Worm (Caenorhabditis elegans) whole organism, L3 larva: ENCODE results near the gene W02B12.11.

Source experiments
- R02D3.7 ChIP-seq: fragments of 150-350 bp; optimal IDR thresholded peaks from 2 replicates; lab custom pipeline; 2014; ENCODE audit warnings: missing biosample characterization, missing genetic modification characterization
- ZK546.5 ChIP-seq: sonication (generic microtip); optimal IDR thresholded peaks from 2 replicates; lab custom pipeline; 2017; ENCODE audit warnings: missing biosample characterization, missing genetic modification characterization
- aly-2 ChIP-seq: fragments of 150-350 bp; optimal IDR thresholded peaks from 2 replicates; lab custom pipeline; 2014; ENCODE audit warnings: missing biosample characterization, missing genetic modification characterization
- ama-1 ChIP-seq: fragments of 150-350 bp; optimal IDR thresholded peaks from 2 replicates; lab custom pipeline; 2018
- ceh-16 ChIP-seq: sonication (generic microtip); optimal IDR thresholded peaks from 2 replicates; lab custom pipeline; 2017; ENCODE audit warnings: missing biosample characterization, missing genetic modification characterization
- ceh-28 ChIP-seq: fragments of 150-350 bp; optimal IDR thresholded peaks from 2 replicates; lab custom pipeline; 2014; ENCODE audit warnings: missing biosample characterization, missing genetic modification reagents, missing genetic modification characterization
- ceh-82 ChIP-seq: fragments of 150-350 bp; optimal IDR thresholded peaks from 2 replicates; lab custom pipeline; 2014; ENCODE audit warnings: missing biosample characterization, missing genetic modification characterization
- ceh-9 ChIP-seq: sonication (generic microtip); optimal IDR thresholded peaks from 2 replicates; lab custom pipeline; 2018; ENCODE audit warnings: missing biosample characterization, missing genetic modification characterization
- daf-12 ChIP-seq: fragments of 150-350 bp; optimal IDR thresholded peaks from 2 replicates; lab custom pipeline; 2014; ENCODE audit warnings: missing biosample characterization, missing genetic modification reagents, missing genetic modification characterization
- egl-27 ChIP-seq: sonication (generic microtip); optimal IDR thresholded peaks from 4 replicates; lab custom pipeline; 2017; ENCODE audit warnings: missing biosample characterization, missing genetic modification reagents, missing genetic modification characterization
- egl-5 ChIP-seq: fragments of 150-350 bp; optimal IDR thresholded peaks from 2 replicates; lab custom pipeline; 2017; ENCODE audit warnings: missing biosample characterization, missing genetic modification reagents, missing genetic modification characterization, inconsistent platforms
- elt-1 ChIP-seq: fragments of 150-350 bp; optimal IDR thresholded peaks from 2 replicates; lab custom pipeline; 2014; ENCODE audit warnings: missing biosample characterization, missing genetic modification characterization
- elt-2 ChIP-seq: sonication (generic microtip); optimal IDR thresholded peaks from 2 replicates; lab custom pipeline; 2016; ENCODE audit warnings: missing genetic modification reagents, mild to moderate bottlenecking, missing genetic modification characterization, missing compliant biosample characterization
- elt-3 ChIP-seq, 3 experiments: fragments of 150-350 bp in 1 of 3; sonication (generic microtip) in 2 of 3; optimal IDR thresholded peaks; 2 replicates in 2 of 3; 4 replicates in 1 of 3; lab custom pipeline; 2014 to 2017; ENCODE audit warnings: missing biosample characterization in 3 of 3, missing genetic modification characterization in 3 of 3
- eor-1 ChIP-seq, 2 experiments: fragments of 150-350 bp; optimal IDR thresholded peaks; 2 replicates each; lab custom pipeline; 2014 to 2018; ENCODE audit warnings: missing biosample characterization in 2 of 2, missing genetic modification characterization in 2 of 2
- fkh-10 ChIP-seq: sonication (generic microtip); optimal IDR thresholded peaks from 2 replicates; lab custom pipeline; 2017; ENCODE audit warnings: missing biosample characterization, missing genetic modification reagents, missing genetic modification characterization
- fkh-2 ChIP-seq: fragments of 150-350 bp; optimal IDR thresholded peaks from 2 replicates; lab custom pipeline; 2014; ENCODE audit warnings: missing biosample characterization, missing genetic modification reagents, missing genetic modification characterization
- fos-1 ChIP-seq: fragments of 150-350 bp; optimal IDR thresholded peaks from 2 replicates; lab custom pipeline; 2014; ENCODE audit warnings: missing biosample characterization, missing genetic modification characterization
- hmg-11 ChIP-seq: sonication (generic microtip); optimal IDR thresholded peaks from 2 replicates; lab custom pipeline; 2016; ENCODE audit warnings: missing genetic modification characterization, missing compliant biosample characterization
- jun-1 ChIP-seq: fragments of 150-350 bp; optimal IDR thresholded peaks from 2 replicates; lab custom pipeline; 2014; ENCODE audit warnings: missing biosample characterization, missing genetic modification reagents, missing genetic modification characterization
- lin-15B ChIP-seq: fragments of 150-350 bp; optimal IDR thresholded peaks from 2 replicates; lab custom pipeline; 2014; ENCODE audit warnings: missing biosample characterization, missing genetic modification characterization
- lin-39 ChIP-seq: fragments of 150-350 bp; optimal IDR thresholded peaks from 2 replicates; lab custom pipeline; 2018; ENCODE audit warnings: missing biosample characterization, missing genetic modification reagents, missing genetic modification characterization
- lsy-12 ChIP-seq: sonication (generic microtip); optimal IDR thresholded peaks from 2 replicates; lab custom pipeline; 2016; ENCODE audit warnings: mild to moderate bottlenecking, missing genetic modification characterization, missing compliant biosample characterization
- mdl-1 ChIP-seq: fragments of 150-350 bp; optimal IDR thresholded peaks from 2 replicates; lab custom pipeline; 2014; ENCODE audit warnings: missing biosample characterization, missing genetic modification characterization
- mml-1 ChIP-seq: fragments of 150-350 bp; sonication (generic microtip); optimal IDR thresholded peaks from 3 replicates; lab custom pipeline; 2014; ENCODE audit warnings: missing biosample characterization, missing genetic modification characterization
- nfya-1 ChIP-seq: sonication (generic microtip); optimal IDR thresholded peaks from 2 replicates; lab custom pipeline; 2017; ENCODE audit warnings: missing genetic modification characterization, mild to moderate bottlenecking, missing compliant biosample characterization, antibody characterized with exemption, moderate library complexity; ENCODE audit not compliant: insufficient read depth
- nhr-11 ChIP-seq: fragments of 150-350 bp; optimal IDR thresholded peaks from 2 replicates; lab custom pipeline; 2014; ENCODE audit warnings: missing biosample characterization, missing genetic modification characterization
- nhr-12 ChIP-seq: fragments of 150-350 bp; optimal IDR thresholded peaks from 2 replicates; lab custom pipeline; 2014; ENCODE audit warnings: missing biosample characterization, missing genetic modification characterization
- nhr-23 ChIP-seq: fragments of 150-350 bp; optimal IDR thresholded peaks from 2 replicates; lab custom pipeline; 2014; ENCODE audit warnings: missing biosample characterization, missing genetic modification reagents, missing genetic modification characterization
- nhr-237 ChIP-seq: fragments of 150-350 bp; optimal IDR thresholded peaks from 2 replicates; lab custom pipeline; 2014; ENCODE audit warnings: missing biosample characterization, missing genetic modification characterization
- nhr-25 ChIP-seq: sonication (generic microtip); optimal IDR thresholded peaks from 2 replicates; lab custom pipeline; 2017; ENCODE audit warnings: missing biosample characterization, missing genetic modification characterization
- nhr-28 ChIP-seq: fragments of 150-350 bp; optimal IDR thresholded peaks from 2 replicates; lab custom pipeline; 2014; ENCODE audit warnings: missing biosample characterization, missing genetic modification characterization
- nhr-43 ChIP-seq: sonication (generic microtip); optimal IDR thresholded peaks from 2 replicates; lab custom pipeline; 2016; ENCODE audit warnings: mild to moderate bottlenecking, missing genetic modification characterization, missing compliant biosample characterization; ENCODE audit not compliant: poor library complexity, severe bottlenecking
- nhr-67 ChIP-seq: fragments of 150-350 bp; optimal IDR thresholded peaks from 2 replicates; lab custom pipeline; 2014; ENCODE audit warnings: missing biosample characterization, missing genetic modification characterization
- nhr-76 ChIP-seq: fragments of 150-350 bp; sonication (generic microtip); optimal IDR thresholded peaks from 5 replicates; lab custom pipeline; 2014; ENCODE audit warnings: missing biosample characterization, missing genetic modification characterization
- nhr-77 ChIP-seq: fragments of 150-350 bp; optimal IDR thresholded peaks from 2 replicates; lab custom pipeline; 2014; ENCODE audit warnings: missing biosample characterization, missing genetic modification characterization
- pha-4 ChIP-seq: fragments of 150-350 bp; optimal IDR thresholded peaks from 2 replicates; lab custom pipeline; 2014; ENCODE audit warnings: missing biosample characterization, missing genetic modification reagents, missing genetic modification characterization
- pqm-1 ChIP-seq: fragments of 150-350 bp; optimal IDR thresholded peaks from 2 replicates; lab custom pipeline; 2017; ENCODE audit warnings: missing biosample characterization, missing genetic modification characterization, inconsistent platforms
- sea-2 ChIP-seq: fragments of 150-350 bp; sonication (generic microtip); optimal IDR thresholded peaks from 4 replicates; lab custom pipeline; 2014; ENCODE audit warnings: missing biosample characterization, missing genetic modification reagents, missing genetic modification characterization
- skn-1 ChIP-seq: fragments of 150-350 bp; optimal IDR thresholded peaks from 2 replicates; lab custom pipeline; 2014; ENCODE audit warnings: missing biosample characterization, missing genetic modification characterization
- snpc-4 ChIP-seq: fragments of 150-350 bp; optimal IDR thresholded peaks from 2 replicates; lab custom pipeline; 2014; ENCODE audit warnings: missing biosample characterization, missing genetic modification characterization
- tbx-2 ChIP-seq: sonication (generic microtip); optimal IDR thresholded peaks from 2 replicates; lab custom pipeline; 2016; ENCODE audit warnings: mild to moderate bottlenecking, missing genetic modification characterization, missing compliant biosample characterization
- unc-39 ChIP-seq: sonication (generic microtip); optimal IDR thresholded peaks from 4 replicates; lab custom pipeline; 2017; ENCODE audit warnings: missing biosample characterization, missing genetic modification characterization
- unc-62 ChIP-seq: fragments of 150-350 bp; sonication (generic microtip); optimal IDR thresholded peaks from 4 replicates; lab custom pipeline; 2014; ENCODE audit warnings: missing biosample characterization, missing genetic modification reagents, missing genetic modification characterization
- zag-1 ChIP-seq: fragments of 150-350 bp; optimal IDR thresholded peaks from 2 replicates; lab custom pipeline; 2014; ENCODE audit warnings: missing biosample characterization, missing genetic modification characterization
- ztf-11 ChIP-seq: fragments of 150-350 bp; optimal IDR thresholded peaks from 2 replicates; lab custom pipeline; 2014; ENCODE audit warnings: missing biosample characterization, missing genetic modification characterization
- ztf-4 ChIP-seq: fragments of 150-350 bp; optimal IDR thresholded peaks from 2 replicates; lab custom pipeline; 2014; ENCODE audit warnings: missing biosample characterization, missing genetic modification characterization

W02B12.11 gene

ce11 chrII:11473525-11474181 is at the start of gene W02B12.11, which contains the start of gene metl-1:
W02B12.11 (plus strand) TSS chrII:11473861.
metl-1 (minus strand) TSS chrII:11473575.
- TF ChIP-seq zag-1 (tag; lab: Kevin White, UChicago): no peak
- no peak for TF ChIP-seq mdl-1
- no peak for TF ChIP-seq elt-3 (tag; optimal IDR thresholded peaks at IDR 0.05; lab: Kevin White, UChicago)
- no peak for TF ChIP-seq ztf-4
- TF ChIP-seq fos-1 (tag; lab: Kevin White, UChicago): no peak
- no peak for TF ChIP-seq fkh-10 (GFP tag; lab: Kevin White, UChicago)
- TF ChIP-seq ceh-9: no peak
- TF ChIP-seq jun-1 (tag; lab: Kevin White, UChicago): peak; percentile 62
- no peak for TF ChIP-seq ztf-11 (tag; lab: Kevin White, UChicago)
- TF ChIP-seq lin-39: peak; percentile 40
- TF ChIP-seq nhr-23 (tag; lab: Kevin White, UChicago): peak; percentile 95
- TF ChIP-seq pqm-1 (tag; lab: Kevin White, UChicago): peak; percentile 26
- no peak for TF ChIP-seq nfya-1
- TF ChIP-seq nhr-67 (tag; lab: Kevin White, UChicago): no peak
- TF ChIP-seq ama-1 (lab: Kevin White, UChicago): no peak
- TF ChIP-seq nhr-237: no peak
- TF ChIP-seq ceh-28 (tag; lab: Kevin White, UChicago): peak; percentile 63
- no peak for TF ChIP-seq mml-1 (tag; lab: Kevin White, UChicago)
- TF ChIP-seq elt-1: peak; percentile 11
- TF ChIP-seq fkh-2 (tag; lab: Kevin White, UChicago): no peak
- TF ChIP-seq daf-12 (tag; lab: Kevin White, UChicago): no peak
- peak; percentile 80 for TF ChIP-seq tbx-2 (tag; lab: Kevin White, UChicago)
- TF ChIP-seq sea-2 (GFP tag; lab: Kevin White, UChicago): no peak
- no peak for TF ChIP-seq nhr-28 (tag; lab: Kevin White, UChicago)
- no peak for TF ChIP-seq nhr-12
- no peak for TF ChIP-seq ceh-16 (tag; lab: Kevin White, UChicago)
- TF ChIP-seq skn-1 (tag; lab: Kevin White, UChicago): peak; percentile 44
- peak; percentile 83 for TF ChIP-seq hmg-11 (tag; lab: Kevin White, UChicago)
- no peak for TF ChIP-seq nhr-11 (tag; lab: Kevin White, UChicago)
- no peak for TF ChIP-seq egl-27 (tag; lab: Kevin White, UChicago)
- no peak for TF ChIP-seq ZK546.5 (tag; lab: Kevin White, UChicago)
- TF ChIP-seq nhr-77 (tag; lab: Kevin White, UChicago): peak; percentile 10
- TF ChIP-seq elt-2 (tag; lab: Kevin White, UChicago): peak; percentile 59
- TF ChIP-seq nhr-76 (tag; lab: Kevin White, UChicago): no peak
- peak; percentile 58 for TF ChIP-seq ceh-82 (tag; lab: Kevin White, UChicago)
- TF ChIP-seq snpc-4 (tag; lab: Kevin White, UChicago): no peak
- peak; percentile 86 for TF ChIP-seq nhr-43 (tag; lab: Kevin White, UChicago)
- peak; percentile 60 for TF ChIP-seq nhr-25 (tag; lab: Kevin White, UChicago)
- no peak for TF ChIP-seq aly-2 (tag; lab: Kevin White, UChicago)
- TF ChIP-seq unc-39: no peak
- peak; percentile 36 for TF ChIP-seq egl-5 (tag; lab: Kevin White, UChicago)
- TF ChIP-seq eor-1 (tag; optimal IDR thresholded peaks at IDR 0.05; lab: Kevin White, UChicago): no peak
- TF ChIP-seq unc-62 (GFP tag; lab: Kevin White, UChicago): no peak
- TF ChIP-seq lsy-12 (tag; lab: Kevin White, UChicago): peak; percentile 65
- TF ChIP-seq pha-4 (tag; lab: Kevin White, UChicago): no peak
- TF ChIP-seq lin-15B: peak; percentile 69
- peak; percentile 81 for TF ChIP-seq R02D3.7 (tag; lab: Kevin White, UChicago)
- TF ChIP-seq, all 47 proteins: peak for 18
